Worm (Caenorhabditis elegans) whole organism, mixed stage, embryonic: ENCODE data around the gene cyp-34A6.

Experiments
- M03D4.4 ChIP-seq: sonication (generic microtip); optimal IDR thresholded peaks from 2 replicates; lab custom pipeline; 2017; ENCODE audit warnings: mild to moderate bottlenecking, missing genetic modification characterization, missing compliant biosample characterization
- bed-3 ChIP-seq: fragments of 200-800 bp; sonication (Bioruptor generic); optimal IDR thresholded peaks from 3 replicates; lab custom pipeline; 2018; ENCODE audit warnings: mild to moderate bottlenecking, missing genetic modification characterization, moderate library complexity, missing compliant biosample characterization
- blmp-1 ChIP-seq: fragments of 150-350 bp; optimal IDR thresholded peaks from 2 replicates; lab custom pipeline; 2014; ENCODE audit warnings: missing biosample characterization, missing genetic modification characterization
- ceh-39 ChIP-seq: fragments of 150-350 bp; optimal IDR thresholded peaks from 2 replicates; lab custom pipeline; 2014; ENCODE audit warnings: missing biosample characterization, missing genetic modification characterization
- ceh-83 ChIP-seq: fragments of 200-800 bp; sonication (Bioruptor generic); optimal IDR thresholded peaks from 2 replicates; lab custom pipeline; 2018; ENCODE audit warnings: mild to moderate bottlenecking, missing genetic modification characterization, missing compliant biosample characterization
- ces-1 ChIP-seq: fragments of 150-350 bp; optimal IDR thresholded peaks from 2 replicates; lab custom pipeline; 2014; ENCODE audit warnings: missing biosample characterization, missing genetic modification reagents, missing genetic modification characterization
- cnd-1 ChIP-seq: fragments of 200-800 bp; sonication (Bioruptor generic); optimal IDR thresholded peaks from 2 replicates; lab custom pipeline; 2018; ENCODE audit warnings: mild to moderate bottlenecking, missing genetic modification characterization, missing compliant biosample characterization
- drap-1 ChIP-seq: fragments of 200-800 bp; sonication (Bioruptor generic); optimal IDR thresholded peaks from 3 replicates; lab custom pipeline; 2018; ENCODE audit warnings: mild to moderate bottlenecking, missing genetic modification characterization, missing compliant biosample characterization
- elt-1 ChIP-seq: sonication (generic microtip); optimal IDR thresholded peaks from 2 replicates; lab custom pipeline; 2017; ENCODE audit warnings: missing genetic modification characterization, mild to moderate bottlenecking, missing compliant biosample characterization, antibody characterized with exemption, moderate library complexity, borderline replicate concordance; ENCODE audit not compliant: insufficient read depth
- elt-3 ChIP-seq: fragments of 150-350 bp; optimal IDR thresholded peaks from 2 replicates; lab custom pipeline; 2014; ENCODE audit warnings: missing biosample characterization, missing genetic modification characterization
- flh-1 ChIP-seq: fragments of 200-800 bp; sonication (Bioruptor generic); optimal IDR thresholded peaks from 2 replicates; lab custom pipeline; 2018; ENCODE audit warnings: mild to moderate bottlenecking, missing genetic modification characterization, moderate library complexity, missing compliant biosample characterization
- ham-2 ChIP-seq: fragments of 200-800 bp; sonication (Bioruptor generic); optimal IDR thresholded peaks from 2 replicates; lab custom pipeline; 2018; ENCODE audit warnings: mild to moderate bottlenecking, missing genetic modification characterization, missing compliant biosample characterization
- hlh-1 ChIP-seq: fragments of 150-350 bp; optimal IDR thresholded peaks from 2 replicates; lab custom pipeline; 2014; ENCODE audit warnings: missing biosample characterization, missing genetic modification reagents, missing genetic modification characterization
- lin-13 ChIP-seq: fragments of 150-350 bp; optimal IDR thresholded peaks from 2 replicates; lab custom pipeline; 2014; ENCODE audit warnings: missing biosample characterization, missing genetic modification characterization
- lsy-2 ChIP-seq: fragments of 150-350 bp; optimal IDR thresholded peaks from 2 replicates; lab custom pipeline; 2014; ENCODE audit warnings: missing biosample characterization, missing genetic modification characterization
- mab-5 ChIP-seq: fragments of 150-350 bp; optimal IDR thresholded peaks from 2 replicates; lab custom pipeline; 2014; ENCODE audit warnings: missing biosample characterization, missing genetic modification characterization
- mep-1 ChIP-seq: fragments of 150-350 bp; optimal IDR thresholded peaks from 2 replicates; lab custom pipeline; 2017; ENCODE audit warnings: missing biosample characterization, missing genetic modification reagents, missing genetic modification characterization, inconsistent platforms
- mls-2 ChIP-seq: sonication (generic microtip); optimal IDR thresholded peaks from 2 replicates; lab custom pipeline; 2016; ENCODE audit warnings: mild to moderate bottlenecking, missing genetic modification characterization, moderate library complexity, missing compliant biosample characterization
- nhr-12 ChIP-seq: fragments of 150-350 bp; optimal IDR thresholded peaks from 2 replicates; lab custom pipeline; 2014; ENCODE audit warnings: missing biosample characterization, missing genetic modification characterization
- nhr-2 ChIP-seq: fragments of 150-350 bp; optimal IDR thresholded peaks from 2 replicates; lab custom pipeline; 2014; ENCODE audit warnings: missing biosample characterization, missing genetic modification characterization
- nhr-237 ChIP-seq: fragments of 150-350 bp; optimal IDR thresholded peaks from 2 replicates; lab custom pipeline; 2014; ENCODE audit warnings: missing biosample characterization, missing genetic modification characterization
- nhr-28 ChIP-seq: fragments of 150-350 bp; optimal IDR thresholded peaks from 2 replicates; lab custom pipeline; 2014; ENCODE audit warnings: missing biosample characterization, missing genetic modification characterization
- sem-2 ChIP-seq: fragments of 200-800 bp; sonication (Bioruptor generic); optimal IDR thresholded peaks from 2 replicates; lab custom pipeline; 2018; ENCODE audit warnings: mild to moderate bottlenecking, missing genetic modification characterization, missing compliant biosample characterization
- sptf-1 ChIP-seq: sonication (generic microtip); optimal IDR thresholded peaks from 2 replicates; lab custom pipeline; 2017; ENCODE audit warnings: mild to moderate bottlenecking, missing genetic modification characterization, moderate library complexity, missing compliant biosample characterization
- tbx-8 ChIP-seq: fragments of 200-800 bp; sonication (Bioruptor generic); optimal IDR thresholded peaks from 2 replicates; lab custom pipeline; 2018; ENCODE audit warnings: mild to moderate bottlenecking, missing genetic modification characterization, moderate library complexity, missing compliant biosample characterization
- unc-39 ChIP-seq: fragments of 150-350 bp; optimal IDR thresholded peaks from 2 replicates; lab custom pipeline; 2014; ENCODE audit warnings: missing biosample characterization, missing genetic modification characterization
- unc-62 ChIP-seq: fragments of 150-350 bp; optimal IDR thresholded peaks from 2 replicates; lab custom pipeline; 2014; ENCODE audit warnings: missing biosample characterization, missing genetic modification reagents, missing genetic modification characterization
- zip-8 ChIP-seq: fragments of 150-350 bp; optimal IDR thresholded peaks from 2 replicates; lab custom pipeline; 2014; ENCODE audit warnings: missing biosample characterization, missing genetic modification characterization
- ztf-11 ChIP-seq: fragments of 150-350 bp; optimal IDR thresholded peaks from 2 replicates; lab custom pipeline; 2014; ENCODE audit warnings: missing biosample characterization, missing genetic modification characterization

The cyp-34A6 gene

ce11 chrV:3979053-3979452 lies 17.9 kb upstream of the cyp-34A6 start, which contains the start of gene nlp-34:
Gene nlp-34, minus strand, starts transcription at chrV:3979134.
- TF ChIP-seq unc-39 = no peak
- no peak for TF ChIP-seq ceh-39 (tag; lab: Kevin White, UChicago)

ce11 chrV:3976964-3977363 lies 15.8 kb upstream of the cyp-34A6 start, which contains the start of gene str-83:
Gene str-83, plus strand, starts transcription at chrV:3977264.
- TF ChIP-seq drap-1 (GFP tag; lab: Kevin White, UChicago) (no peak), M03D4.4 (no peak), unc-62 (no peak), nhr-237 (tag; lab: Kevin White, UChicago) (no peak), sem-2 (GFP tag; lab: Kevin White, UChicago) (no peak), zip-8 (tag; lab: Kevin White, UChicago) (no peak), tbx-8 (GFP tag; lab: Kevin White, UChicago) (no peak), unc-39 (no peak), mab-5 (tag; lab: Kevin White, UChicago) (no peak), blmp-1 (no peak)

- no peak for TF ChIP-seq M03D4.4
- no peak for TF ChIP-seq sem-2 (GFP tag; lab: Kevin White, UChicago)
These were observed 13.2 kb upstream of the cyp-34A6 start, which contains the start of gene str-82 for ce11 chrV:3974361-3974760. Gene str-82, plus strand, starts transcription at chrV:3974661.

- no peak for TF ChIP-seq flh-1 (GFP tag; lab: Kevin White, UChicago)
- TF ChIP-seq, all 35 proteins: peak for 0
These were observed 11.7 kb upstream of the cyp-34A6 start, which contains the start of gene cyp-34A10 for ce11 chrV:3972846-3973245. Gene cyp-34A10, minus strand, starts transcription at chrV:3972991.

- TF ChIP-seq M03D4.4 = no peak
- no peak for TF ChIP-seq ceh-83 (GFP tag; lab: Kevin White, UChicago)
- TF ChIP-seq lsy-2 (tag; lab: Kevin White, UChicago) = no peak
- TF ChIP-seq ces-1 (GFP tag; lab: Kevin White, UChicago) = no peak
- TF ChIP-seq ceh-39 (tag; lab: Kevin White, UChicago) = no peak
- TF ChIP-seq zip-8 (tag; lab: Kevin White, UChicago) = no peak
- TF ChIP-seq ham-2 (GFP tag; lab: Kevin White, UChicago) = no peak
- TF ChIP-seq, all 35 proteins: peak for 0
These were observed 9.3 kb upstream of the cyp-34A6 start, which contains the start of gene cyp-34A9 for ce11 chrV:3970410-3970809. Gene cyp-34A9, minus strand, starts transcription at chrV:3970540.

- TF ChIP-seq unc-39 = no peak
- TF ChIP-seq nhr-12 (tag; lab: Kevin White, UChicago) = no peak
- no peak for TF ChIP-seq elt-3 (tag; lab: Kevin White, UChicago)
- no peak for TF ChIP-seq lsy-2 (tag; lab: Kevin White, UChicago)
- TF ChIP-seq ztf-11 (tag; lab: Kevin White, UChicago) = no peak
- no peak for TF ChIP-seq nhr-237 (tag; lab: Kevin White, UChicago)
- TF ChIP-seq elt-1 (tag; lab: Kevin White, UChicago) = no peak
- TF ChIP-seq drap-1 (GFP tag; lab: Kevin White, UChicago) = no peak
- no peak for TF ChIP-seq bed-3 (GFP tag; lab: Kevin White, UChicago)
- no peak for TF ChIP-seq nhr-28 (tag; lab: Kevin White, UChicago)
- TF ChIP-seq hlh-1 = no peak
- no peak for TF ChIP-seq lin-13 (tag; lab: Kevin White, UChicago)
- no peak for TF ChIP-seq nhr-2
- TF ChIP-seq mep-1 (tag; lab: Kevin White, UChicago) = no peak
- no peak for TF ChIP-seq cnd-1
- TF ChIP-seq ces-1 (GFP tag; lab: Kevin White, UChicago) = no peak
- no peak for TF ChIP-seq ceh-83 (GFP tag; lab: Kevin White, UChicago)
- TF ChIP-seq sptf-1 (tag; lab: Kevin White, UChicago) = no peak
- no peak for TF ChIP-seq ceh-39 (tag; lab: Kevin White, UChicago)
- no peak for TF ChIP-seq mls-2 (tag; lab: Kevin White, UChicago)
These were observed 8.5 kb upstream of the cyp-34A6 start for ce11 chrV:3969664-3970063.
